Fruit fly (Drosophila melanogaster) whole organism, pupa: Measurements from ENCODE around the gene ClpX.
A peak's percentile ranks its signal among the peaks of the same experiment; 100 is the strongest.

Experiments
- CG10348 ChIP-seq: fragments of 200-800 bp; sonication (Bioruptor generic); IDR thresholded peaks from 2 replicates; pipeline ENCODE4 v1.3.6; 2022; ENCODE audit warnings: missing biosample characterization, missing genetic modification characterization
- CG12605 ChIP-seq: fragments of 200-800 bp; sonication (Bioruptor generic); IDR thresholded peaks from 2 replicates; pipeline ENCODE4 v1.3.6; 2022; ENCODE audit warnings: missing biosample characterization, missing genetic modification characterization
- CG13204 ChIP-seq: fragments of 200-800 bp; sonication (Bioruptor generic); optimal IDR thresholded peaks from 2 replicates; lab custom pipeline; 2018; ENCODE audit warnings: missing biosample characterization, mild to moderate bottlenecking, missing genetic modification characterization, moderate library complexity
- CG14655 ChIP-seq: fragments of 200-800 bp; sonication (Bioruptor generic); optimal IDR thresholded peaks from 3 replicates; lab custom pipeline; 2017; ENCODE audit warnings: mild to moderate bottlenecking, missing biosample characterization, missing genetic modification reagents, missing genetic modification characterization
- CG15710 ChIP-seq: fragments of 200-800 bp; sonication (Bioruptor generic); optimal IDR thresholded peaks from 2 replicates; lab custom pipeline; 2018; ENCODE audit warnings: missing biosample characterization, mild to moderate bottlenecking, missing genetic modification characterization, moderate library complexity
- CG17806 ChIP-seq: fragments of 200-800 bp; sonication (Bioruptor generic); optimal IDR thresholded peaks from 2 replicates; lab custom pipeline; 2018; ENCODE audit warnings: missing biosample characterization, mild to moderate bottlenecking, missing genetic modification characterization, moderate library complexity
- CG32121 ChIP-seq: fragments of 200-800 bp; sonication (Bioruptor generic); IDR thresholded peaks from 2 replicates; pipeline ENCODE4 v1.3.6; 2022; ENCODE audit warnings: missing biosample characterization, missing genetic modification characterization
- CG34367 ChIP-seq: fragments of 200-800 bp; sonication (Bioruptor generic); optimal IDR thresholded peaks from 2 replicates; lab custom pipeline; 2018; ENCODE audit warnings: missing biosample characterization, mild to moderate bottlenecking, missing genetic modification characterization
- CG4496 ChIP-seq: fragments of 200-800 bp; sonication (Bioruptor generic); IDR thresholded peaks from 3 replicates; pipeline ENCODE4 v1.3.6; 2022; ENCODE audit warnings: missing biosample characterization, missing genetic modification characterization
- CG8159 ChIP-seq: fragments of 200-800 bp; sonication (Bioruptor generic); optimal IDR thresholded peaks from 3 replicates; lab custom pipeline; 2018; ENCODE audit warnings: missing biosample characterization, mild to moderate bottlenecking, missing genetic modification characterization, moderate library complexity
- CG8301 ChIP-seq: fragments of 200-800 bp; sonication (Bioruptor generic); optimal IDR thresholded peaks from 2 replicates; lab custom pipeline; 2018; ENCODE audit warnings: missing biosample characterization, mild to moderate bottlenecking, missing genetic modification characterization
- CG9948 ChIP-seq: fragments of 200-800 bp; sonication (Bioruptor generic); optimal IDR thresholded peaks from 2 replicates; lab custom pipeline; 2018; ENCODE audit warnings: missing biosample characterization, mild to moderate bottlenecking, missing genetic modification characterization, moderate library complexity
- D1 ChIP-seq: fragments of 200-800 bp; sonication (Bioruptor generic); optimal IDR thresholded peaks from 2 replicates; lab custom pipeline; 2018; ENCODE audit warnings: missing biosample characterization, mild to moderate bottlenecking, missing genetic modification characterization, moderate library complexity
- EcR ChIP-seq: fragments of 200-800 bp; sonication (Bioruptor generic); optimal IDR thresholded peaks from 3 replicates; lab custom pipeline; 2019; ENCODE audit warnings: missing biosample characterization, missing genetic modification characterization, mild to moderate bottlenecking, moderate library complexity, missing genetic modification reagents
- Ets98B ChIP-seq: fragments of 200-800 bp; sonication (Bioruptor generic); IDR thresholded peaks from 2 replicates; pipeline ENCODE4 v1.3.6; 2022; ENCODE audit warnings: missing biosample characterization, missing genetic modification characterization
- Pif1A ChIP-seq: fragments of 200-800 bp; sonication (Bioruptor generic); optimal IDR thresholded peaks from 3 replicates; lab custom pipeline; 2016; ENCODE audit warnings: missing biosample characterization, missing genetic modification characterization
- Pif1B ChIP-seq: fragments of 200-800 bp; sonication (Bioruptor generic); optimal IDR thresholded peaks from 3 replicates; lab custom pipeline; 2016; ENCODE audit warnings: missing biosample characterization, missing genetic modification characterization
- Snoo ChIP-seq: fragments of 200-800 bp; sonication (Bioruptor generic); optimal IDR thresholded peaks from 3 replicates; lab custom pipeline; 2017; ENCODE audit warnings: missing biosample characterization, mild to moderate bottlenecking, missing genetic modification characterization, inconsistent platforms
- fd96Ca ChIP-seq: fragments of 200-800 bp; sonication (Bioruptor generic); IDR thresholded peaks from 3 replicates; pipeline ENCODE4 v1.3.6; 2022; ENCODE audit warnings: missing biosample characterization, missing genetic modification characterization
- gl ChIP-seq: fragments of 200-800 bp; sonication (Bioruptor generic); optimal IDR thresholded peaks from 2 replicates; lab custom pipeline; 2018; ENCODE audit warnings: missing biosample characterization, mild to moderate bottlenecking, missing genetic modification characterization
- rn ChIP-seq: fragments of 200-800 bp; sonication (Bioruptor generic); IDR thresholded peaks from 2 replicates; pipeline ENCODE4 v1.3.6; 2022; ENCODE audit warnings: missing biosample characterization, missing genetic modification characterization

Gene ClpX

dm6 chr3R:19930913-19931706, 27.6 kb upstream of the ClpX start:
- TF ChIP-seq CG34367 (tag; lab: Kevin White, UChicago): no peak
- no peak for TF ChIP-seq rn (GFP tag; lab: Robert Waterston, UW)

dm6 chr3R:19928544-19928943, 25.1 kb upstream of the ClpX start, which contains the start of gene CG4459:
TSS of gene CG4459 (minus strand) at chr3R:19928644.
- TF ChIP-seq CG34367 (tag; lab: Kevin White, UChicago): no peak
- no peak for TF ChIP-seq Snoo (tag; lab: Kevin White, UChicago)
- TF ChIP-seq EcR (GFP tag; lab: Kevin White, UChicago): no peak
- no peak for TF ChIP-seq CG8159 (tag; lab: Kevin White, UChicago)
- no peak for TF ChIP-seq CG14655 (GFP tag; lab: Kevin White, UChicago)
- TF ChIP-seq Pif1A (GFP tag; lab: Kevin White, UChicago): no peak
- no peak for TF ChIP-seq CG17806 (tag; lab: Kevin White, UChicago)
- TF ChIP-seq CG12605: no peak
- no peak for TF ChIP-seq Ets98B (GFP tag; lab: Robert Waterston, UW)
- TF ChIP-seq gl (tag; lab: Kevin White, UChicago): no peak
- no peak for TF ChIP-seq rn (GFP tag; lab: Robert Waterston, UW)
- TF ChIP-seq, all 21 proteins: peak for 0

- TF ChIP-seq CG8301 (tag; lab: Kevin White, UChicago): no peak
- no peak for TF ChIP-seq Ets98B (GFP tag; lab: Robert Waterston, UW)
- no peak for TF ChIP-seq CG17806 (tag; lab: Kevin White, UChicago)
- no peak for TF ChIP-seq Pif1B
- TF ChIP-seq Snoo (tag; lab: Kevin White, UChicago): no peak
- no peak for TF ChIP-seq EcR (GFP tag; lab: Kevin White, UChicago)
- TF ChIP-seq CG10348: no peak
- TF ChIP-seq CG12605: no peak
- no peak for TF ChIP-seq CG14655 (GFP tag; lab: Kevin White, UChicago)
- no peak for TF ChIP-seq Pif1A (GFP tag; lab: Kevin White, UChicago)
- no peak for TF ChIP-seq gl (tag; lab: Kevin White, UChicago)
- TF ChIP-seq, all 21 proteins: peak for 0
Observed at dm6 chr3R:19925271-19925670, 21.8 kb upstream of the ClpX start, which contains the start of gene CG4462. TSS of gene CG4462 (minus strand) at chr3R:19925371.

dm6 chr3R:19924331-19924730, 20.8 kb upstream of the ClpX start:
- TF ChIP-seq CG8301 (tag; lab: Kevin White, UChicago) (no peak), CG15710 (tag; lab: Kevin White, UChicago) (no peak), Ets98B (GFP tag; lab: Robert Waterston, UW) (no peak), CG12605 (no peak), gl (tag; lab: Kevin White, UChicago) (peak; percentile 63), fd96Ca (no peak), Pif1A (GFP tag; lab: Kevin White, UChicago) (peak; percentile 83), CG14655 (GFP tag; lab: Kevin White, UChicago) (no peak), CG34367 (tag; lab: Kevin White, UChicago) (peak; percentile 41), Pif1B (peak; percentile 77), CG10348 (no peak), Snoo (tag; lab: Kevin White, UChicago) (no peak)
- TF ChIP-seq, all 21 proteins: peak for 4

dm6 chr3R:19918207-19918606, 14.7 kb upstream of the ClpX start, which contains the start of gene CG4770:
TSS of gene CG4770 (plus strand) at chr3R:19918507.
- TF ChIP-seq CG9948 (tag; lab: Kevin White, UChicago) (no peak), CG4496 (GFP tag; lab: Robert Waterston, UW) (no peak), CG8301 (tag; lab: Kevin White, UChicago) (no peak), CG8159 (tag; lab: Kevin White, UChicago) (no peak), EcR (GFP tag; lab: Kevin White, UChicago) (no peak), CG15710 (tag; lab: Kevin White, UChicago) (no peak), rn (GFP tag; lab: Robert Waterston, UW) (no peak), Pif1B (no peak), Snoo (tag; lab: Kevin White, UChicago) (no peak), CG34367 (tag; lab: Kevin White, UChicago) (no peak), CG13204 (GFP tag; lab: Kevin White, UChicago) (no peak), CG14655 (GFP tag; lab: Kevin White, UChicago) (no peak), CG12605 (no peak), CG17806 (tag; lab: Kevin White, UChicago) (no peak), gl (tag; lab: Kevin White, UChicago) (no peak), fd96Ca (no peak)

- TF ChIP-seq fd96Ca (no peak), CG9948 (tag; lab: Kevin White, UChicago) (no peak), CG4496 (GFP tag; lab: Robert Waterston, UW) (no peak), CG17806 (tag; lab: Kevin White, UChicago) (no peak), CG10348 (no peak), CG32121 (GFP tag; lab: Robert Waterston, UW) (no peak), Pif1A (GFP tag; lab: Kevin White, UChicago) (no peak), CG12605 (no peak), rn (GFP tag; lab: Robert Waterston, UW) (no peak), CG14655 (GFP tag; lab: Kevin White, UChicago) (no peak), Ets98B (GFP tag; lab: Robert Waterston, UW) (no peak), CG8301 (tag; lab: Kevin White, UChicago) (no peak), Pif1B (no peak), Snoo (tag; lab: Kevin White, UChicago) (no peak), CG13204 (GFP tag; lab: Kevin White, UChicago) (no peak), CG34367 (tag; lab: Kevin White, UChicago) (no peak), EcR (GFP tag; lab: Kevin White, UChicago) (no peak), D1 (tag; lab: Kevin White, UChicago) (no peak), CG8159 (tag; lab: Kevin White, UChicago) (no peak), gl (tag; lab: Kevin White, UChicago) (no peak)
Observed at dm6 chr3R:19917739-19918138, 14.2 kb upstream of the ClpX start, which contains the start of gene CG4465. TSS of gene CG4465 (minus strand) at chr3R:19917839.
